Fruit fly (Drosophila melanogaster) whole organism, embryonic: ENCODE measurements around the gene CG14329.
A peak's percentile ranks its signal among the peaks of the same experiment; 100 is the strongest.

Source experiments
- Bdp1 ChIP-seq: fragments of 200-800 bp; sonication (Bioruptor generic); optimal IDR thresholded peaks from 3 replicates; lab custom pipeline; 2016; ENCODE audit warnings: missing biosample characterization, missing genetic modification characterization
- Bgb ChIP-seq: fragments of 200-800 bp; sonication (Bioruptor generic); IDR thresholded peaks from 2 replicates; pipeline ENCODE4 v1.3.6; 2022; ENCODE audit warnings: missing biosample characterization, missing genetic modification characterization; ENCODE audit not compliant: partially characterized antibody
- C15 ChIP-seq: fragments of 200-800 bp; sonication (Bioruptor generic); IDR thresholded peaks from 3 replicates; pipeline ENCODE4 v1.3.6; 2022; ENCODE audit warnings: missing biosample characterization, missing genetic modification characterization
- CG10209 ChIP-seq: fragments of 200-800 bp; sonication (Bioruptor generic); optimal IDR thresholded peaks from 3 replicates; lab custom pipeline; 2017; ENCODE audit warnings: missing biosample characterization, mild to moderate bottlenecking, missing genetic modification characterization, missing genetic modification reagents
- CG11247 ChIP-seq: fragments of 200-800 bp; sonication (Bioruptor generic); IDR thresholded peaks from 2 replicates; pipeline ENCODE4 v1.3.6; 2022; ENCODE audit warnings: missing biosample characterization, missing genetic modification characterization
- CG12659 ChIP-seq: fragments of 200-800 bp; sonication (Bioruptor generic); optimal IDR thresholded peaks from 3 replicates; lab custom pipeline; 2017; ENCODE audit warnings: mild to moderate bottlenecking, missing biosample characterization, missing genetic modification reagents, missing genetic modification characterization
- CG13123 ChIP-seq: fragments of 200-800 bp; sonication (Bioruptor generic); optimal IDR thresholded peaks from 2 replicates; lab custom pipeline; 2016; ENCODE audit warnings: missing biosample characterization, missing genetic modification characterization
- CG14050 ChIP-seq: fragments of 200-800 bp; sonication (Bioruptor generic); IDR thresholded peaks from 3 replicates; pipeline ENCODE4 v1.3.6; 2022; ENCODE audit warnings: missing biosample characterization, missing genetic modification characterization
- CG16779 ChIP-seq: fragments of 200-800 bp; sonication (Bioruptor generic); IDR thresholded peaks from 2 replicates; pipeline ENCODE4 v1.3.6; 2022; ENCODE audit warnings: missing biosample characterization, missing genetic modification characterization
- CG16813 ChIP-seq: fragments of 200-800 bp; sonication (Bioruptor generic); IDR thresholded peaks from 3 replicates; pipeline ENCODE4 v1.3.6; 2022; ENCODE audit warnings: missing biosample characterization, missing genetic modification characterization; ENCODE audit not compliant: partially characterized antibody
- CG17328 ChIP-seq: fragments of 200-800 bp; sonication (Bioruptor generic); IDR thresholded peaks from 2 replicates; pipeline ENCODE4 v1.3.6; 2022; ENCODE audit warnings: missing biosample characterization, missing genetic modification characterization
- CG2116 ChIP-seq: fragments of 200-800 bp; sonication (Bioruptor generic); optimal IDR thresholded peaks from 3 replicates; lab custom pipeline; 2018; ENCODE audit warnings: missing biosample characterization, mild to moderate bottlenecking, missing genetic modification characterization
- CG30403 ChIP-seq: fragments of 200-800 bp; sonication (Bioruptor generic); optimal IDR thresholded peaks from 3 replicates; lab custom pipeline; 2016; ENCODE audit warnings: missing biosample characterization, missing genetic modification characterization
- CG34224 ChIP-seq: fragments of 200-800 bp; sonication (Bioruptor generic); IDR thresholded peaks from 3 replicates; pipeline ENCODE4 v1.3.6; 2022; ENCODE audit warnings: missing biosample characterization, missing genetic modification characterization; ENCODE audit not compliant: partially characterized antibody
- CG4424 ChIP-seq: fragments of 200-800 bp; sonication (Bioruptor generic); optimal IDR thresholded peaks from 3 replicates; lab custom pipeline; 2016; ENCODE audit warnings: missing biosample characterization, missing genetic modification characterization
- CG6791 ChIP-seq: fragments of 200-800 bp; sonication (Bioruptor generic); IDR thresholded peaks from 3 replicates; pipeline ENCODE4 v1.3.6; 2022; ENCODE audit warnings: missing biosample characterization, missing genetic modification characterization; ENCODE audit not compliant: partially characterized antibody
- CG7357 ChIP-seq: fragments of 200-800 bp; sonication (Bioruptor generic); IDR thresholded peaks from 3 replicates; pipeline ENCODE4 v1.3.6; 2022; ENCODE audit warnings: missing biosample characterization, missing genetic modification characterization
- CG7963 ChIP-seq: fragments of 200-800 bp; sonication (Bioruptor generic); IDR thresholded peaks from 3 replicates; pipeline ENCODE4 v1.3.6; 2022; ENCODE audit warnings: missing biosample characterization, missing genetic modification characterization; ENCODE audit not compliant: partially characterized antibody
- CG8089 ChIP-seq: fragments of 200-800 bp; sonication (Bioruptor generic); optimal IDR thresholded peaks from 3 replicates; lab custom pipeline; 2016; ENCODE audit warnings: missing biosample characterization, missing genetic modification characterization
- CG9876 ChIP-seq: fragments of 200-800 bp; sonication (Bioruptor generic); optimal IDR thresholded peaks from 2 replicates; lab custom pipeline; 2016; ENCODE audit warnings: missing biosample characterization, missing genetic modification characterization
- E2f2 ChIP-seq: fragments of 200-800 bp; sonication (Bioruptor generic); IDR thresholded peaks from 2 replicates; pipeline ENCODE4 v1.3.6; 2022; ENCODE audit warnings: missing biosample characterization, missing genetic modification characterization
- Fer3 ChIP-seq: fragments of 200-800 bp; sonication (Bioruptor generic); optimal IDR thresholded peaks from 2 replicates; lab custom pipeline; 2018; ENCODE audit warnings: missing biosample characterization, mild to moderate bottlenecking, missing genetic modification characterization, moderate library complexity
- HLH4C ChIP-seq: fragments of 200-800 bp; sonication (Bioruptor generic); IDR thresholded peaks from 3 replicates; pipeline ENCODE4 v1.3.6; 2022; ENCODE audit warnings: missing biosample characterization, missing genetic modification characterization; ENCODE audit not compliant: partially characterized antibody
- Lpt ChIP-seq: fragments of >200 bp; optimal IDR thresholded peaks from 2 replicates; lab custom pipeline; 2018; ENCODE audit warnings: missing biosample characterization, missing genetic modification characterization
- Mad ChIP-seq: fragments of 200-800 bp; sonication (Bioruptor generic); optimal IDR thresholded peaks from 2 replicates; lab custom pipeline; 2016; ENCODE audit warnings: missing biosample characterization, missing genetic modification characterization
- NK7.1 ChIP-seq: fragments of 200-800 bp; sonication (Bioruptor generic); optimal IDR thresholded peaks from 3 replicates; lab custom pipeline; 2016; ENCODE audit warnings: missing biosample characterization, missing genetic modification characterization
- Opbp ChIP-seq: fragments of 200-800 bp; sonication (Bioruptor generic); IDR thresholded peaks from 3 replicates; pipeline ENCODE4 v1.3.6; 2022; ENCODE audit warnings: missing biosample characterization, missing genetic modification characterization; ENCODE audit not compliant: partially characterized antibody
- Optix ChIP-seq: fragments of 200-800 bp; sonication (Bioruptor generic); IDR thresholded peaks from 3 replicates; pipeline ENCODE4 v1.3.6; 2022; ENCODE audit warnings: missing biosample characterization, missing genetic modification characterization
- Ptx1 ChIP-seq: fragments of 200-800 bp; sonication (Bioruptor generic); IDR thresholded peaks from 2 replicates; pipeline ENCODE4 v1.3.6; 2022; ENCODE audit warnings: missing biosample characterization, missing genetic modification characterization
- Side ChIP-seq: fragments of 200-800 bp; sonication (Bioruptor generic); optimal IDR thresholded peaks from 2 replicates; lab custom pipeline; 2016; ENCODE audit warnings: missing biosample characterization, missing genetic modification characterization
- Six4 ChIP-seq: fragments of 200-800 bp; sonication (Bioruptor generic); optimal IDR thresholded peaks from 2 replicates; lab custom pipeline; 2016; ENCODE audit warnings: missing biosample characterization, missing genetic modification characterization
- Usf ChIP-seq: fragments of 200-800 bp; sonication (Bioruptor generic); optimal IDR thresholded peaks from 2 replicates; lab custom pipeline; 2017; ENCODE audit warnings: missing genotype, missing biosample characterization, missing genetic modification characterization
- ato ChIP-seq: fragments of 200-800 bp; sonication (Bioruptor generic); IDR thresholded peaks from 2 replicates; pipeline ENCODE4 v1.3.6; 2022; ENCODE audit warnings: missing biosample characterization, missing genetic modification characterization; ENCODE audit not compliant: partially characterized antibody
- bbx ChIP-seq: fragments of 200-800 bp; sonication (Bioruptor generic); IDR thresholded peaks from 2 replicates; pipeline ENCODE4 v1.3.6; 2022; ENCODE audit warnings: missing biosample characterization, missing genetic modification characterization; ENCODE audit not compliant: partially characterized antibody
- dm ChIP-seq: fragments of 200-800 bp; sonication (Bioruptor generic); optimal IDR thresholded peaks from 3 replicates; lab custom pipeline; 2016; ENCODE audit warnings: missing biosample characterization, missing genetic modification characterization
- en ChIP-seq: fragments of 200-800 bp; sonication (Bioruptor generic); optimal IDR thresholded peaks from 2 replicates; lab custom pipeline; 2016; ENCODE audit warnings: missing biosample characterization, missing genetic modification characterization
- fd64A ChIP-seq: fragments of 200-800 bp; sonication (Bioruptor generic); optimal IDR thresholded peaks from 3 replicates; lab custom pipeline; 2018; ENCODE audit warnings: missing biosample characterization, mild to moderate bottlenecking, missing genetic modification characterization
- her ChIP-seq: fragments of 200-800 bp; sonication (Bioruptor generic); optimal IDR thresholded peaks from 2 replicates; lab custom pipeline; 2016; ENCODE audit warnings: missing biosample characterization, missing genetic modification characterization
- ken ChIP-seq: fragments of 200-800 bp; sonication (Bioruptor generic); IDR thresholded peaks from 3 replicates; pipeline ENCODE4 v1.3.6; 2022; ENCODE audit warnings: missing biosample characterization, missing genetic modification characterization
- lbe ChIP-seq: fragments of 200-800 bp; sonication (Bioruptor generic); optimal IDR thresholded peaks from 2 replicates; lab custom pipeline; 2016; ENCODE audit warnings: missing biosample characterization, mild to moderate bottlenecking, missing genetic modification characterization
- nerfin-2 ChIP-seq: fragments of 200-800 bp; sonication (Bioruptor generic); IDR thresholded peaks from 2 replicates; pipeline ENCODE4 v1.3.6; 2022; ENCODE audit warnings: missing biosample characterization, missing genetic modification characterization; ENCODE audit not compliant: partially characterized antibody
- org-1 ChIP-seq: fragments of 200-800 bp; sonication (Bioruptor generic); optimal IDR thresholded peaks from 2 replicates; lab custom pipeline; 2017; ENCODE audit warnings: missing biosample characterization, missing genetic modification characterization
- rib ChIP-seq: fragments of 200-800 bp; sonication (Bioruptor generic); IDR thresholded peaks from 2 replicates; pipeline ENCODE4 v1.3.6; 2022; ENCODE audit warnings: missing biosample characterization, missing genetic modification characterization
- ro ChIP-seq: fragments of 200-800 bp; sonication (Bioruptor generic); IDR thresholded peaks from 2 replicates; pipeline ENCODE4 v1.3.6; 2022; ENCODE audit warnings: missing biosample characterization, missing genetic modification characterization
- run ChIP-seq: fragments of 200-800 bp; sonication (Bioruptor generic); optimal IDR thresholded peaks from 3 replicates; lab custom pipeline; 2018; ENCODE audit warnings: missing biosample characterization, mild to moderate bottlenecking, missing genetic modification characterization
- scrt ChIP-seq: fragments of 200-800 bp; sonication (Bioruptor generic); optimal IDR thresholded peaks from 2 replicates; lab custom pipeline; 2018; ENCODE audit warnings: missing biosample characterization, mild to moderate bottlenecking, missing genetic modification characterization, moderate library complexity
- slou ChIP-seq: fragments of 200-800 bp; sonication (Bioruptor generic); optimal IDR thresholded peaks from 3 replicates; lab custom pipeline; 2016; ENCODE audit warnings: missing biosample characterization, missing genetic modification characterization
- sqz ChIP-seq: fragments of 200-800 bp; sonication (Bioruptor generic); optimal IDR thresholded peaks from 3 replicates; lab custom pipeline; 2018; ENCODE audit warnings: missing biosample characterization, mild to moderate bottlenecking, missing genetic modification characterization
- wdn ChIP-seq: fragments of 200-800 bp; sonication (Bioruptor generic); IDR thresholded peaks from 2 replicates; pipeline ENCODE4 v1.3.6; 2022; ENCODE audit warnings: missing biosample characterization, missing genetic modification characterization

CG14329 gene

DNA sequence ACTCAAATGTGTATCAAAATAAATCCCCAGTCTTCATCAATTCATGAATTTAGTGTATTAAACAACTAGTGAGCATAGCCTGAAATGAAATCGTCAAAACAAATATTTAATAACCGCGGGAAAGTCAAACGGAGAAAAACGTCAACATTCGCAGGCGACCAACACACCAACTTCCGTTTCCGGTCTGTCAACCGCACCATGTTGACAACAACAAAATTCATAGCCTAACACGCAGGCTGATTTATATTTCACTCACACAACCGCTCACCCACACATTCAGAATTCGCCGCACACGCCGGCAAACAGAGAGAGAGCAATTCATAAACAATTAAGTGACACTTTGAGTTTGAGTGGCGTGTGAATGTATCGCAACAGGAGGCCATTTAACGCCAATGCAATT lies 45.9 kb downstream of the CG14329 start (continued):
- TF ChIP-seq Ptx1: no peak
- TF ChIP-seq CG7963 (GFP tag; lab: Robert Waterston, UW): no peak
- no peak for TF ChIP-seq CG13123
- TF ChIP-seq wdn (GFP tag; lab: Robert Waterston, UW): no peak
- no peak for TF ChIP-seq CG8089 (GFP tag; lab: Kevin White, UChicago)
- TF ChIP-seq, all 482 proteins: peak for 102

dm6 chr3R:17656923-17657322 lies 47.8 kb downstream of the CG14329 start:
- TF ChIP-seq Bdp1 (GFP tag; lab: Kevin White, UChicago) (peak; percentile 89), ro (GFP tag; lab: Robert Waterston, UW) (no peak), ato (GFP tag; lab: Robert Waterston, UW) (0 out of 2 replicates have a peak, but pooled peaks have one; percentile 12), CG11247 (GFP tag; lab: Robert Waterston, UW) (no peak), lbe (GFP tag; lab: Kevin White, UChicago) (no peak), CG9876 (GFP tag; lab: Kevin White, UChicago) (no peak), Opbp (GFP tag; lab: Robert Waterston, UW) (0 out of 3 replicates have a peak, but pooled peaks have one; percentile 13), Side (GFP tag; lab: Kevin White, UChicago) (no peak), fd64A (no peak), ken (GFP tag; lab: Robert Waterston, UW) (no peak), CG7357 (GFP tag; lab: Robert Waterston, UW) (no peak), run (tag; lab: Kevin White, UChicago) (no peak), sqz (GFP tag; lab: Kevin White, UChicago) (no peak), CG14050 (GFP tag; lab: Robert Waterston, UW) (no peak), Bgb (0 out of 2 replicates have a peak, but pooled peaks have one; percentile 18), E2f2 (no peak), HLH4C (GFP tag; lab: Robert Waterston, UW) (0 out of 3 replicates have a peak, but pooled peaks have one; percentile 48), scrt (GFP tag; lab: Kevin White, UChicago) (no peak), CG30403 (GFP tag; lab: Kevin White, UChicago) (no peak), CG17328 (no peak), CG16779 (GFP tag; lab: Robert Waterston, UW) (no peak), rib (GFP tag; lab: Robert Waterston, UW) (no peak), bbx (GFP tag; lab: Robert Waterston, UW) (no peak), CG7963 (GFP tag; lab: Robert Waterston, UW) (0 out of 3 replicates have a peak, but pooled peaks have one; percentile 17), Fer3 (tag; lab: Kevin White, UChicago) (no peak), dm (no peak), Mad (GFP tag; lab: Kevin White, UChicago) (no peak), slou (GFP tag; lab: Kevin White, UChicago) (no peak), Optix (no peak), CG12659 (GFP tag; lab: Kevin White, UChicago) (no peak), CG6791 (GFP tag; lab: Robert Waterston, UW) (peak; percentile 48; the same call in 1 of the 3 replicates), CG34224 (GFP tag; lab: Robert Waterston, UW) (no peak), CG2116 (GFP tag; lab: Kevin White, UChicago) (no peak), Six4 (GFP tag; lab: Kevin White, UChicago) (no peak), en (no peak), org-1 (GFP tag; lab: Kevin White, UChicago) (no peak), CG10209 (GFP tag; lab: Kevin White, UChicago) (no peak), Usf (GFP tag; lab: Kevin White, UChicago) (no peak), Lpt (GFP tag; lab: Kevin White, UChicago) (no peak), CG16813 (GFP tag; lab: Robert Waterston, UW) (peak; percentile 47; the same call in 1 of the 3 replicates), nerfin-2 (GFP tag; lab: Robert Waterston, UW) (0 out of 2 replicates have a peak, but pooled peaks have one; percentile 27), C15 (GFP tag; lab: Robert Waterston, UW) (no peak), NK7.1 (GFP tag; lab: Kevin White, UChicago) (no peak), CG4424 (GFP tag; lab: Kevin White, UChicago) (no peak), her (no peak)
